Worm (Caenorhabditis elegans) whole organism, midembryonic: ENCODE measurements around the gene W04H10.1.
"Not testable (repeated sequence)": the region's sequence is repeated elsewhere in the genome, so short reads cannot be mapped to it uniquely, and the experiment has no call there.

Experiments
- T22C8.4 ChIP-seq: fragments of 200-800 bp; sonication (Bioruptor generic); IDR thresholded peaks from 2 replicates; pipeline ENCODE4 v1.3.6; 2022; ENCODE audit warnings: missing genetic modification characterization, missing compliant biosample characterization
- cog-1 ChIP-seq: sonication (generic microtip); optimal IDR thresholded peaks from 2 replicates; lab custom pipeline; 2016; ENCODE audit warnings: missing genetic modification characterization, missing compliant biosample characterization
- flt-1 ChIP-seq: fragments of 200-800 bp; sonication (Bioruptor generic); IDR thresholded peaks from 2 replicates; pipeline ENCODE4 v1.3.6; 2022; ENCODE audit warnings: missing genetic modification characterization, missing compliant biosample characterization
- klf-2 ChIP-seq: fragments of 200-800 bp; sonication (Bioruptor generic); conservative IDR thresholded peaks from 2 replicates; pipeline ENCODE4 v1.3.6; 2022; ENCODE audit warnings: missing genetic modification reagents, missing genetic modification characterization, missing compliant biosample characterization
- med-1 ChIP-seq: sonication (generic microtip); optimal IDR thresholded peaks from 2 replicates; lab custom pipeline; 2017; ENCODE audit warnings: missing genetic modification characterization, mild to moderate bottlenecking, missing compliant biosample characterization, antibody characterized with exemption, missing genetic modification reagents; ENCODE audit not compliant: insufficient read depth
- ref-1 ChIP-seq: fragments of 200-800 bp; sonication (Bioruptor generic); conservative IDR thresholded peaks from 2 replicates; pipeline ENCODE4 v1.3.6; 2022; ENCODE audit warnings: missing genetic modification reagents, missing genetic modification characterization, missing compliant biosample characterization
- tab-1 ChIP-seq: fragments of 200-800 bp; sonication (Bioruptor generic); IDR thresholded peaks from 2 replicates; pipeline ENCODE4 v1.3.6; 2022; ENCODE audit warnings: missing genetic modification characterization, missing compliant biosample characterization
- ztf-23 ChIP-seq: fragments of 200-800 bp; sonication (Bioruptor generic); IDR thresholded peaks from 2 replicates; pipeline ENCODE4 v1.3.6; 2022; ENCODE audit warnings: missing genetic modification reagents, missing genetic modification characterization, missing compliant biosample characterization
- ztf-29 ChIP-seq: fragments of 200-800 bp; sonication (Bioruptor generic); IDR thresholded peaks from 2 replicates; pipeline ENCODE4 v1.3.6; 2022; ENCODE audit warnings: missing genetic modification reagents, missing genetic modification characterization, missing compliant biosample characterization

W04H10.1 gene

ce11 chrII:584321-584848 is 24.5 kb upstream of the W04H10.1 start, which contains the start of the genes W08F4.12 and W08F4.13:
Gene W08F4.12 (minus strand): TSS chrII:584421.
Gene W08F4.13 (plus strand): TSS chrII:584798.
- TF ChIP-seq ref-1 (GFP tag; lab: Robert Waterston, UW) = no peak
- no peak for TF ChIP-seq ztf-29 (GFP tag; lab: Robert Waterston, UW)
- no peak for TF ChIP-seq flt-1
- TF ChIP-seq T22C8.4 (GFP tag; lab: Robert Waterston, UW) = no peak
- TF ChIP-seq cog-1 (tag; lab: Kevin White, UChicago) = no peak
- no peak for TF ChIP-seq tab-1 (GFP tag; lab: Robert Waterston, UW)
- no peak for TF ChIP-seq klf-2 (GFP tag; lab: Robert Waterston, UW)
- no peak for TF ChIP-seq ztf-23 (GFP tag; lab: Robert Waterston, UW)
- no peak for TF ChIP-seq med-1 (GFP tag; lab: Kevin White, UChicago)

- TF ChIP-seq tab-1 (GFP tag; lab: Robert Waterston, UW) (no peak), ztf-23 (GFP tag; lab: Robert Waterston, UW) (no peak)
Observed at ce11 chrII:587533-587932, 21.3 kb upstream of the W04H10.1 start, which contains the start of gene fbxb-34. Gene fbxb-34 (plus strand): TSS chrII:587833.

- TF ChIP-seq klf-2 (GFP tag; lab: Robert Waterston, UW) = no peak
Observed at ce11 chrII:591110-591509, 17.7 kb upstream of the W04H10.1 start, which contains the start of gene W08F4.10. Gene W08F4.10 (minus strand): TSS chrII:591210.

ce11 chrII:593221-593620 is 15.6 kb upstream of the W04H10.1 start, which contains the start of gene W08F4.1:
Gene W08F4.1 (plus strand): TSS chrII:593521.
- TF ChIP-seq klf-2 (GFP tag; lab: Robert Waterston, UW); T22C8.4 (GFP tag; lab: Robert Waterston, UW); flt-1: not testable (repeated sequence)

- no peak for TF ChIP-seq ztf-29 (GFP tag; lab: Robert Waterston, UW)
- TF ChIP-seq tab-1 (GFP tag; lab: Robert Waterston, UW) = no peak
Observed at ce11 chrII:596702-597101, 12.2 kb upstream of the W04H10.1 start.

- TF ChIP-seq cog-1 (tag; lab: Kevin White, UChicago) = peak; percentile 43
- TF ChIP-seq klf-2 (GFP tag; lab: Robert Waterston, UW) = no peak
Observed at ce11 chrII:601305-601704, 7.6 kb upstream of the W04H10.1 start.

- TF ChIP-seq ref-1 (GFP tag; lab: Robert Waterston, UW) = no peak
- no peak for TF ChIP-seq ztf-23 (GFP tag; lab: Robert Waterston, UW)
- TF ChIP-seq ztf-29 (GFP tag; lab: Robert Waterston, UW) = no peak
- no peak for TF ChIP-seq T22C8.4 (GFP tag; lab: Robert Waterston, UW)
- no peak for TF ChIP-seq flt-1
- no peak for TF ChIP-seq med-1 (GFP tag; lab: Kevin White, UChicago)
- TF ChIP-seq klf-2 (GFP tag; lab: Robert Waterston, UW) = no peak
- TF ChIP-seq cog-1 (tag; lab: Kevin White, UChicago) = no peak
- no peak for TF ChIP-seq tab-1 (GFP tag; lab: Robert Waterston, UW)
Observed at ce11 chrII:602020-602419, 6.8 kb upstream of the W04H10.1 start, which contains the start of gene nhl-3. Gene nhl-3 (minus strand): TSS chrII:602120.

- TF ChIP-seq ref-1 (GFP tag; lab: Robert Waterston, UW) (no peak), T22C8.4 (GFP tag; lab: Robert Waterston, UW) (no peak), cog-1 (tag; lab: Kevin White, UChicago) (peak; percentile 64), ztf-23 (GFP tag; lab: Robert Waterston, UW) (no peak), klf-2 (GFP tag; lab: Robert Waterston, UW) (no peak)
Observed at ce11 chrII:602969-603368, 5.9 kb upstream of the W04H10.1 start.

ce11 chrII:605267-605666 is 3.6 kb upstream of the W04H10.1 start, which contains the start of gene W04H10.2:
Gene W04H10.2 (plus strand): TSS chrII:605567.
- no peak for TF ChIP-seq klf-2 (GFP tag; lab: Robert Waterston, UW)
- TF ChIP-seq T22C8.4 (GFP tag; lab: Robert Waterston, UW) = no peak
- no peak for TF ChIP-seq ztf-29 (GFP tag; lab: Robert Waterston, UW)

ce11 chrII:606033-606432 is 2.8 kb upstream of the W04H10.1 start, which contains the start of gene W04H10.5:
Gene W04H10.5 (plus strand): TSS chrII:606333.
- no peak for TF ChIP-seq ztf-23 (GFP tag; lab: Robert Waterston, UW)
- TF ChIP-seq tab-1 (GFP tag; lab: Robert Waterston, UW) = no peak
- TF ChIP-seq ztf-29 (GFP tag; lab: Robert Waterston, UW) = no peak
- TF ChIP-seq flt-1 = no peak
- no peak for TF ChIP-seq cog-1 (tag; lab: Kevin White, UChicago)
- no peak for TF ChIP-seq klf-2 (GFP tag; lab: Robert Waterston, UW)
- TF ChIP-seq med-1 (GFP tag; lab: Kevin White, UChicago) = no peak
- TF ChIP-seq ref-1 (GFP tag; lab: Robert Waterston, UW) = no peak
- TF ChIP-seq T22C8.4 (GFP tag; lab: Robert Waterston, UW) = no peak

- TF ChIP-seq med-1 (GFP tag; lab: Kevin White, UChicago) (no peak), T22C8.4 (GFP tag; lab: Robert Waterston, UW) (no peak), ztf-29 (GFP tag; lab: Robert Waterston, UW) (no peak), ztf-23 (GFP tag; lab: Robert Waterston, UW) (no peak), cog-1 (tag; lab: Kevin White, UChicago) (no peak), tab-1 (GFP tag; lab: Robert Waterston, UW) (no peak), klf-2 (GFP tag; lab: Robert Waterston, UW) (no peak), flt-1 (no peak), ref-1 (GFP tag; lab: Robert Waterston, UW) (no peak)
Observed at ce11 chrII:608341-608740, 516 bp upstream of the W04H10.1 start, which contains the start of gene W04H10.6. Gene W04H10.6 (minus strand): TSS chrII:608441.
